Fruit fly (Drosophila melanogaster) whole organism, embryonic: ENCODE results near the gene Ir25a.

Experiments
- Atf-2 ChIP-seq: fragments of 200-800 bp; sonication (Bioruptor generic); optimal IDR thresholded peaks from 2 replicates; lab custom pipeline; 2016; ENCODE audit warnings: missing biosample characterization, missing genetic modification characterization
- Atf6 ChIP-seq: fragments of 200-800 bp; sonication (Bioruptor generic); IDR thresholded peaks from 2 replicates; pipeline ENCODE4 v1.3.6; 2022; ENCODE audit warnings: missing biosample characterization, missing genetic modification characterization
- CG10543 ChIP-seq: fragments of 200-800 bp; sonication (Bioruptor generic); optimal IDR thresholded peaks from 3 replicates; lab custom pipeline; 2017; ENCODE audit warnings: missing biosample characterization, mild to moderate bottlenecking, missing genetic modification characterization, moderate library complexity
- CG11085 ChIP-seq: fragments of 200-800 bp; sonication (Bioruptor generic); IDR thresholded peaks from 2 replicates; pipeline ENCODE4 v1.3.6; 2022; ENCODE audit warnings: missing biosample characterization, missing genetic modification characterization
- CG11093 ChIP-seq: fragments of 200-800 bp; sonication (Bioruptor generic); IDR thresholded peaks from 3 replicates; pipeline ENCODE4 v1.3.6; 2022; ENCODE audit warnings: missing biosample characterization, missing genetic modification characterization
- CG12942 ChIP-seq: fragments of 200-800 bp; sonication (Bioruptor generic); optimal IDR thresholded peaks from 3 replicates; lab custom pipeline; 2016; ENCODE audit warnings: missing biosample characterization, missing genetic modification characterization
- CG15011 ChIP-seq: fragments of 200-800 bp; sonication (Bioruptor generic); optimal IDR thresholded peaks from 3 replicates; lab custom pipeline; 2018; ENCODE audit warnings: missing biosample characterization, mild to moderate bottlenecking, missing genetic modification characterization
- CG17328 ChIP-seq: fragments of 200-800 bp; sonication (Bioruptor generic); IDR thresholded peaks from 2 replicates; pipeline ENCODE4 v1.3.6; 2022; ENCODE audit warnings: missing biosample characterization, missing genetic modification characterization
- CG18619 ChIP-seq: fragments of 200-800 bp; sonication (Bioruptor generic); optimal IDR thresholded peaks from 3 replicates; lab custom pipeline; 2017; ENCODE audit warnings: missing biosample characterization, mild to moderate bottlenecking, missing genetic modification characterization
- CG31224 ChIP-seq: fragments of 200-800 bp; sonication (Bioruptor generic); IDR thresholded peaks from 2 replicates; pipeline ENCODE4 v1.3.6; 2022; ENCODE audit warnings: missing biosample characterization, missing genetic modification characterization
- CG3995 ChIP-seq: fragments of 200-800 bp; sonication (Bioruptor generic); optimal IDR thresholded peaks from 3 replicates; lab custom pipeline; 2016; ENCODE audit warnings: missing biosample characterization, missing genetic modification characterization
- CG5180 ChIP-seq: fragments of 200-800 bp; sonication (Bioruptor generic); optimal IDR thresholded peaks from 3 replicates; lab custom pipeline; 2017; ENCODE audit warnings: missing biosample characterization, missing genetic modification characterization, mild to moderate bottlenecking, moderate library complexity, missing genetic modification reagents
- CG6272 ChIP-seq: fragments of 200-800 bp; sonication (Bioruptor generic); IDR thresholded peaks from 2 replicates; pipeline ENCODE4 v1.3.6; 2022; ENCODE audit warnings: missing biosample characterization, missing genetic modification characterization
- CG8089 ChIP-seq: fragments of 200-800 bp; sonication (Bioruptor generic); optimal IDR thresholded peaks from 3 replicates; lab custom pipeline; 2016; ENCODE audit warnings: missing biosample characterization, missing genetic modification characterization
- CG8290 ChIP-seq, 3 experiments: fragments of 200-800 bp; sonication (Bioruptor generic); optimal IDR thresholded peaks; 2 replicates each; lab custom pipeline; 2016 to 2019; ENCODE audit warnings: missing biosample characterization in 3 of 3, missing genetic modification characterization in 3 of 3, mild to moderate bottlenecking in 2 of 3, moderate library complexity in 1 of 3
- CG9727 ChIP-seq: fragments of 200-800 bp; sonication (Bioruptor generic); optimal IDR thresholded peaks from 3 replicates; lab custom pipeline; 2017; ENCODE audit warnings: missing biosample characterization, mild to moderate bottlenecking, missing genetic modification characterization
- D19B ChIP-seq: fragments of 200-800 bp; sonication (Bioruptor generic); optimal IDR thresholded peaks from 2 replicates; lab custom pipeline; 2017; ENCODE audit warnings: missing biosample characterization, mild to moderate bottlenecking, missing genetic modification characterization
- Dip3 ChIP-seq: fragments of 200-800 bp; sonication (Bioruptor generic); optimal IDR thresholded peaks from 3 replicates; lab custom pipeline; 2016; ENCODE audit warnings: missing biosample characterization, missing genetic modification characterization
- Elba2 ChIP-seq: fragments of 200-800 bp; sonication (Bioruptor generic); optimal IDR thresholded peaks from 3 replicates; lab custom pipeline; 2016; ENCODE audit warnings: missing biosample characterization, missing genetic modification characterization
- HmgD ChIP-seq: fragments of 200-800 bp; sonication (Bioruptor generic); optimal IDR thresholded peaks from 3 replicates; lab custom pipeline; 2016; ENCODE audit warnings: missing biosample characterization, missing genetic modification characterization
- Hr51 ChIP-seq, 2 experiments: fragments of 200-800 bp; sonication (Bioruptor generic); optimal IDR thresholded peaks; 2 replicates in 1 of 2; 3 replicates in 1 of 2; lab custom pipeline; 2016 to 2018; ENCODE audit warnings: missing biosample characterization in 2 of 2, missing genetic modification characterization in 2 of 2, mild to moderate bottlenecking in 1 of 2, moderate library complexity in 1 of 2
- Max ChIP-seq: fragments of 200-800 bp; sonication (Bioruptor generic); optimal IDR thresholded peaks from 2 replicates; lab custom pipeline; 2016; ENCODE audit warnings: missing biosample characterization, mild to moderate bottlenecking, missing genetic modification characterization
- Oaz ChIP-seq: fragments of 200-800 bp; sonication (Bioruptor generic); IDR thresholded peaks from 2 replicates; pipeline ENCODE4 v1.3.6; 2022; ENCODE audit warnings: missing biosample characterization, missing genetic modification characterization
- Rfx ChIP-seq: fragments of 200-800 bp; sonication (Bioruptor generic); IDR thresholded peaks from 2 replicates; pipeline ENCODE4 v1.3.6; 2022; ENCODE audit warnings: missing biosample characterization, missing genetic modification characterization
- Side ChIP-seq: fragments of 200-800 bp; sonication (Bioruptor generic); optimal IDR thresholded peaks from 2 replicates; lab custom pipeline; 2016; ENCODE audit warnings: missing biosample characterization, missing genetic modification characterization
- al ChIP-seq: fragments of 200-800 bp; sonication (Bioruptor generic); IDR thresholded peaks from 2 replicates; pipeline ENCODE4 v1.3.6; 2022; ENCODE audit warnings: missing biosample characterization, missing genetic modification characterization
- chinmo ChIP-seq: fragments of 200-800 bp; sonication (Bioruptor generic); IDR thresholded peaks from 4 replicates; pipeline ENCODE4 v1.3.6; 2022; ENCODE audit warnings: missing biosample characterization, missing genetic modification characterization; ENCODE audit not compliant: partially characterized antibody
- dimm ChIP-seq: fragments of 200-800 bp; sonication (Bioruptor generic); IDR thresholded peaks from 2 replicates; pipeline ENCODE4 v1.3.6; 2022; ENCODE audit warnings: missing biosample characterization, missing genetic modification characterization
- emc ChIP-seq: fragments of 200-800 bp; sonication (Bioruptor generic); optimal IDR thresholded peaks from 2 replicates; lab custom pipeline; 2016; ENCODE audit warnings: missing biosample characterization, missing genetic modification characterization
- fd3F ChIP-seq: fragments of 200-800 bp; sonication (Bioruptor generic); optimal IDR thresholded peaks from 2 replicates; lab custom pipeline; 2018; ENCODE audit warnings: missing biosample characterization, mild to moderate bottlenecking, missing genetic modification characterization, moderate library complexity
- ftz-f1 ChIP-seq: fragments of 200-800 bp; sonication (Bioruptor generic); optimal IDR thresholded peaks from 2 replicates; lab custom pipeline; 2016; ENCODE audit warnings: missing biosample characterization, missing genetic modification characterization
- gsb-n ChIP-seq: fragments of 200-800 bp; sonication (Bioruptor generic); optimal IDR thresholded peaks from 3 replicates; lab custom pipeline; 2018; ENCODE audit warnings: missing biosample characterization, mild to moderate bottlenecking, missing genetic modification characterization
- hb ChIP-seq: fragments of 200-800 bp; sonication (Bioruptor generic); IDR thresholded peaks from 3 replicates; pipeline ENCODE4 v1.3.6; 2022; ENCODE audit warnings: missing biosample characterization, missing genetic modification characterization; ENCODE audit not compliant: partially characterized antibody
- ken ChIP-seq: fragments of 200-800 bp; sonication (Bioruptor generic); IDR thresholded peaks from 3 replicates; pipeline ENCODE4 v1.3.6; 2022; ENCODE audit warnings: missing biosample characterization, missing genetic modification characterization
- maf-S ChIP-seq: fragments of 200-800 bp; sonication (Bioruptor generic); optimal IDR thresholded peaks from 2 replicates; lab custom pipeline; 2016; ENCODE audit warnings: missing biosample characterization, missing genetic modification characterization
- mirr ChIP-seq: fragments of 200-800 bp; sonication (Bioruptor generic); optimal IDR thresholded peaks from 3 replicates; lab custom pipeline; 2018; ENCODE audit warnings: missing biosample characterization, mild to moderate bottlenecking, missing genetic modification characterization
- nom ChIP-seq: fragments of 200-800 bp; sonication (Bioruptor generic); optimal IDR thresholded peaks from 2 replicates; lab custom pipeline; 2017; ENCODE audit warnings: missing biosample characterization, missing genetic modification characterization, mild to moderate bottlenecking, moderate library complexity, missing genetic modification reagents
- odd ChIP-seq: fragments of 200-800 bp; sonication (Bioruptor generic); optimal IDR thresholded peaks from 2 replicates; lab custom pipeline; 2017; ENCODE audit warnings: missing biosample characterization, mild to moderate bottlenecking, missing genetic modification characterization
- pnt ChIP-seq: fragments of 200-800 bp; sonication (Bioruptor generic); optimal IDR thresholded peaks from 3 replicates; lab custom pipeline; 2016; ENCODE audit warnings: missing biosample characterization, missing genetic modification characterization
- repo ChIP-seq: fragments of 200-800 bp; sonication (Bioruptor generic); optimal IDR thresholded peaks from 2 replicates; lab custom pipeline; 2016; ENCODE audit warnings: missing biosample characterization, missing genetic modification characterization
- row ChIP-seq: fragments of 200-800 bp; sonication (Bioruptor generic); IDR thresholded peaks from 3 replicates; pipeline ENCODE4 v1.3.6; 2022; ENCODE audit warnings: missing biosample characterization, missing genetic modification characterization
- sens ChIP-seq: fragments of 200-800 bp; sonication (Bioruptor generic); peaks from one replicate; lab custom pipeline; 2016; ENCODE audit warnings: missing biosample characterization, missing genetic modification characterization
- slou ChIP-seq: fragments of 200-800 bp; sonication (Bioruptor generic); optimal IDR thresholded peaks from 3 replicates; lab custom pipeline; 2016; ENCODE audit warnings: missing biosample characterization, missing genetic modification characterization
- so ChIP-seq: fragments of 200-800 bp; sonication (Bioruptor generic); IDR thresholded peaks from 3 replicates; pipeline ENCODE4 v1.3.6; 2022; ENCODE audit warnings: missing biosample characterization, missing genetic modification characterization
- unpg ChIP-seq: fragments of 200-800 bp; sonication (Bioruptor generic); optimal IDR thresholded peaks from 3 replicates; lab custom pipeline; 2018; ENCODE audit warnings: missing biosample characterization, mild to moderate bottlenecking, missing genetic modification characterization, moderate library complexity
- z ChIP-seq: fragments of 200-800 bp; sonication (Bioruptor generic); IDR thresholded peaks from 3 replicates; pipeline ENCODE4 v1.3.6; 2022; ENCODE audit warnings: missing biosample characterization, missing genetic modification characterization
- zen ChIP-seq: fragments of 200-800 bp; sonication (Bioruptor generic); optimal IDR thresholded peaks from 3 replicates; lab custom pipeline; 2018; ENCODE audit warnings: missing biosample characterization, mild to moderate bottlenecking, missing genetic modification characterization, moderate library complexity

Ir25a gene

DNA sequence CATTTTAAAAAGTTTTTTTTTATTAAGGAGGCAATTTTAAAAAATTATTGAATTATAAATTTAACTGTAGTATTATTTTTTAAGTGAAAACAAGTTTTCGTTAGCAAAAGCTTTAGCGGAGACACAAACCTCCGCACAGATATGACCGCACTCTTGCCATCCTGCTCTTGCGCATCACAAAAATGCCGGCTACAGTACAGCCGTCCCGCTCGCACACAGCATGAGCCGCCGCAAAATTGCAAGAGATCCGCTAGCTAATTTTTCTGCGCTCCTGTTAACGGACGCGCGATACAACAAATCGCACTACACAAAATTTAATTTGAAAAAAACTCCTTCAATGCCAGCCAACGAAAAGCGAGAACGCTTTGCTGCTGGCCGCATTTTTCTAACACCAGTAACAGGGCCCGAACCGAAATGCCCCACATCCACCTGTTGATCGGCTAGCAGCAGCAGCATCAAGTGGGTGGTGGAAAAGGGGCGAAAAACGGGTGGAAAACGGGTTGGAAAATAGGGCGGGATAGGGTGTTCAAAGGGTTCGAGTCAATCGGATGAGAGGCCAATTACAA lies 25.0 kb downstream of the Ir25a start (continued):
- peak; percentile 25 for TF ChIP-seq CG18619 (GFP tag; lab: Kevin White, UChicago)
- TF ChIP-seq CG6272 (GFP tag; lab: Robert Waterston, UW) = no peak
- TF ChIP-seq z (GFP tag; lab: Robert Waterston, UW) = peak; percentile 53; the same call in 1 of the 3 replicates
- no peak for TF ChIP-seq pnt
- TF ChIP-seq CG12942 (GFP tag; lab: Kevin White, UChicago) = peak; percentile 1
- 0 out of 2 replicates have a peak, but pooled peaks have one; percentile 27 for TF ChIP-seq CG17328
- TF ChIP-seq gsb-n (tag; lab: Kevin White, UChicago) = peak; percentile 24
- peak; percentile 64 for TF ChIP-seq Max (GFP tag; lab: Kevin White, UChicago)
- TF ChIP-seq CG10543 (GFP tag; lab: Kevin White, UChicago) = peak; percentile 84
- TF ChIP-seq ken (GFP tag; lab: Robert Waterston, UW) = no peak
- no peak for TF ChIP-seq Dip3
- TF ChIP-seq Elba2 (GFP tag; lab: Kevin White, UChicago) = no peak
- TF ChIP-seq CG11093 (GFP tag; lab: Robert Waterston, UW) = no peak
- no peak for TF ChIP-seq CG5180 (GFP tag; lab: Kevin White, UChicago)
- peak; percentile 2 to 62 for TF ChIP-seq Hr51 (GFP tag; optimal IDR thresholded peaks at IDR 0.05; lab: Kevin White, UChicago)
- TF ChIP-seq hb (GFP tag; lab: Robert Waterston, UW) = no peak
- TF ChIP-seq unpg (GFP tag; lab: Kevin White, UChicago) = peak; percentile 52
- TF ChIP-seq CG8089 = no peak
- TF ChIP-seq CG9727 (GFP tag; lab: Kevin White, UChicago) = peak; percentile 25
- no peak for TF ChIP-seq zen
- no peak; the same call in 1 of the 2 replicates for TF ChIP-seq CG11085 (GFP tag; lab: Robert Waterston, UW)
- no peak for TF ChIP-seq repo (GFP tag; lab: Kevin White, UChicago)
- peak; percentile 26 for TF ChIP-seq Side (GFP tag; lab: Kevin White, UChicago)
- TF ChIP-seq Oaz (GFP tag; lab: Robert Waterston, UW) = no peak
- 0 out of 2 replicates have a peak, but pooled peaks have one; percentile 10 for TF ChIP-seq al (GFP tag; lab: Robert Waterston, UW)
- TF ChIP-seq dimm = no peak
- no peak for TF ChIP-seq CG15011 (GFP tag; lab: Kevin White, UChicago)
- peak; percentile 17 for TF ChIP-seq HmgD (GFP tag; lab: Kevin White, UChicago)
- TF ChIP-seq mirr (GFP tag; lab: Kevin White, UChicago) = peak; percentile 60
- TF ChIP-seq CG3995 = no peak
- no peak for TF ChIP-seq slou (GFP tag; lab: Kevin White, UChicago)
- no peak for TF ChIP-seq Atf-2
- no peak for TF ChIP-seq odd

- TF ChIP-seq maf-S (GFP tag; lab: Kevin White, UChicago) (no peak), CG8290 (GFP tag; optimal IDR thresholded peaks at IDR 0.05; lab: Kevin White, UChicago) (no peak), CG8290 (tag; optimal IDR thresholded peaks at IDR 0.05; lab: Kevin White, UChicago) (peak in 1 of 2 experiments; percentile 28), nom (GFP tag; lab: Kevin White, UChicago) (peak; percentile 53), fd3F (GFP tag; lab: Kevin White, UChicago) (no peak), chinmo (GFP tag; lab: Robert Waterston, UW) (peak; percentile 77; the same call in 1 of the 4 replicates), row (GFP tag; lab: Robert Waterston, UW) (0 out of 3 replicates have a peak, but pooled peaks have one; percentile 21), Atf6 (GFP tag; lab: Robert Waterston, UW) (0 out of 2 replicates have a peak, but pooled peaks have one; percentile 25), CG31224 (peak; percentile 78), Rfx (GFP tag; lab: Robert Waterston, UW) (0 out of 2 replicates have a peak, but pooled peaks have one; percentile 34), emc (GFP tag; lab: Kevin White, UChicago) (no peak), so (GFP tag; lab: Robert Waterston, UW) (0 out of 3 replicates have a peak, but pooled peaks have one; percentile 49), sens (peak; percentile 35), Side (GFP tag; lab: Kevin White, UChicago) (no peak), ftz-f1 (GFP tag; lab: Kevin White, UChicago) (peak; percentile 27), D19B (GFP tag; lab: Kevin White, UChicago) (peak; percentile 68)
- TF ChIP-seq, all 482 proteins: peak for 11
These were observed 27.0 kb downstream of the Ir25a start for dm6 chr2L:4807953-4808604.
